Worm (Caenorhabditis elegans): ENCODE results near the gene hda-1.
A peak's percentile ranks its signal among the peaks of the same experiment; 100 is the strongest.

The hda-1 gene

DNA sequence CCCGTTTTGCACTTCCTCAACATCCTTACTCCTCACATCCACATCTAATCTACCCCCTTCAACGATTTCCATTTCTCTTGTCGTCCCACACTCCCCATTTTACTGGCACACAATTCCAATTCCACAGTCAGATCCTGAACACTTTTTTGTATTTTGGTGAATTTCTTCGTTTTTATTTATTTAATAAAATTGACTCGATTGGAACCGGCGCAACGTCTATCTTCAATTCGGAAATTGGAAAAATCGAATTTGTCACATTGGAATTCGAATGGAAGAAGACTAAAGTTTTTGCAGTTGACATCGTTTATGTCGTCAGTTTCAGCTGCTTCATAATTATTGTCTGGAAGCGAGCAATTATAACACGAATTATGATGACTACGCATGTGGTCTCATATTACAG, 2.0 kb downstream of the hda-1 start (continued):
- TF ChIP-seq ekl-4 (GFP tag; IDR thresholded peaks at IDR 0.05): no peak

DNA sequence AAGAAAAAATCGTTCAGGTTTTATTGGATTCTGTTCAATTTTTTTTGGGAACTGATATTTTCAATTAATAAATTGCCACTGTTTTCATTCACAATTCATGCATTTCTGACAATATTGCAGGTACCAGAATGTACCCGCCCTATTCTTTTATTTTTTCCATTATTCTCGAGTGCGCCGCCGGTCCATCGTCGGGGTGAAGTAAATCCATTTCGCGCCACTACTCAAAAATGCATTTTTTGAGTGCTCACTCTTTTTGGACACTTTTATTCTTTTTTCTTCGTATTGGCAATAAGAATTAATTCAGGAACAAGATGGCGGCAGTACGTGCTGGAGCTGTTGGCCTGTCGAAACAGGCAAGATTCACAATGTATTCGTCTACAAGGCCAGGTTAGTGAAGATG, 5.6 kb downstream of the hda-1 start, which contains the start of gene kcnl-4:
kcnl-4 (plus strand) TSS at position 301 of the 400 bp plus-strand sequence.
- TF ChIP-seq madf-10 (tag; optimal IDR thresholded peaks at IDR 0.05) (no peak), D2030.7 (GFP tag; IDR thresholded peaks at IDR 0.05) (no peak), F52B5.7 (tag; optimal IDR thresholded peaks at IDR 0.05) (no peak), chd-7 (tag; optimal IDR thresholded peaks at IDR 0.05) (no peak), Y79H2A.3 (GFP tag; conservative IDR thresholded peaks at IDR 0.05) (no peak), mcd-1 (GFP tag; IDR thresholded peaks at IDR 0.05) (no peak), F49E8.2 (tag; optimal IDR thresholded peaks at IDR 0.05; ENCODE audit: insufficient read depth) (no peak), ets-4 (GFP tag; optimal IDR thresholded peaks at IDR 0.05) (no peak), Y53F4B.3 (GFP tag; IDR thresholded peaks at IDR 0.05) (no peak), B0035.1 (tag; optimal IDR thresholded peaks at IDR 0.05) (no peak)

DNA sequence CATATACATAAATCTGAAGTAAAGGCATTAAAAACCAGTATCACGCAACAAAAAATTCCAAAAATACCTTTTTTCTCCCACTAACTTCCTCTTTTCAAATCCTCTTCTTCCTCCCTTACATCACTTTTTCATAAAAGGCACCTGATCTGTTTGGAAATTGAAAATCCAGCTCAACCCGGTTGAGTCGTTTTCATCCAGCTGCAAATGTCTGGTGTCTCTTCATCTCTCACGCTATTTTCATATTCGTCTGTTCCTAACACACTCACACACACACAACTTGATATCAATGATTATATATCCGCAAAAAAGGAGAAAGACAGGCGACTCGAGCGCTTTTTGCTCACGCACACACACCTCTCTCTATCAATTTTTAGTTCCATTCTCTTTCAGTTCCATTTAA, 7.2 kb downstream of the hda-1 start:
- TF ChIP-seq hlh-12 (tag; optimal IDR thresholded peaks at IDR 0.05): no peak
- TF ChIP-seq cebp-2 (GFP tag; IDR thresholded peaks at IDR 0.05): no peak
- 0 out of 2 replicates have a peak, but pooled peaks have one; percentile 24 for TF ChIP-seq hmg-1.2 (GFP tag; IDR thresholded peaks at IDR 0.05)
- no peak for TF ChIP-seq ccch-3 (GFP tag; optimal IDR thresholded peaks at IDR 0.05)
- TF ChIP-seq snpc-3.4 (tag; optimal IDR thresholded peaks at IDR 0.05): no peak
- TF ChIP-seq tlf-1 (GFP tag; optimal IDR thresholded peaks at IDR 0.05): no peak
- no peak for TF ChIP-seq F23B12.7 (tag; optimal IDR thresholded peaks at IDR 0.05; ENCODE audit: insufficient read depth)

DNA sequence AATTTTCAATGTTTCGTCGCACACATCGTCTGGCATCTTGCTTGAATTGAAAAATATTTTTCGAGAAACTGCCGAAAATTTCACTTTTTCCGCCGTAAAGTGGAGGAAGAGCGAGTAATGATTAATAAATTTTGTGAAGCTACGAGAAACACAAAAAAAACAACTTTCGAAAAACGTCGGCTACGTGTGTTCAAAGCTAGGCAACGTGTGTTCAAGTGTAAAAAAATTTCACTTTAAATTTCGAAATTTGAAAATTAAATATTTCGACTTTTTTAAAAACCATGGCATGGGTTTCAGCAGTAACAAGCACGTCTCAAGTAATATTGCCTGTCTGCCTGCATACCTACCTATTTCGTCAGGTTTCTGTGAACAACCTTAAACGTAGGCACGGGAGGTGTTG, 11.1 kb downstream of the hda-1 start, which contains the start of gene tag-191:
tag-191 (minus strand) TSS at position 101 of the 400 bp plus-strand sequence.
- no peak for TF ChIP-seq ceh-40 (GFP tag; IDR thresholded peaks at IDR 0.05)
- TF ChIP-seq ztf-28 (GFP tag; IDR thresholded peaks at IDR 0.05): no peak
- TF ChIP-seq nfya-2 (GFP tag; IDR thresholded peaks at IDR 0.05): no peak
- no peak for TF ChIP-seq lin-35 (GFP tag; optimal IDR thresholded peaks at IDR 0.05)
- TF ChIP-seq ztf-26 (tag; optimal IDR thresholded peaks at IDR 0.05): no peak
- TF ChIP-seq somi-1 (GFP tag; optimal IDR thresholded peaks at IDR 0.05): no peak
- no peak for TF ChIP-seq nhr-80 (tag; optimal IDR thresholded peaks at IDR 0.05)
- no peak for TF ChIP-seq ceh-27 (GFP tag; optimal IDR thresholded peaks at IDR 0.05)
- TF ChIP-seq gei-17 (GFP tag; optimal IDR thresholded peaks at IDR 0.05): no peak
- no peak for TF ChIP-seq dox-1 (GFP tag; IDR thresholded peaks at IDR 0.05)
- TF ChIP-seq tbx-9 (tag; optimal IDR thresholded peaks at IDR 0.05; ENCODE audit: borderline replicate concordance): no peak
- TF ChIP-seq B0019.2 (GFP tag; conservative IDR thresholded peaks at IDR 0.05): no peak
- TF ChIP-seq unc-62 (GFP tag; optimal IDR thresholded peaks at IDR 0.05): no peak
- no peak for TF ChIP-seq egl-18 (GFP tag; IDR thresholded peaks at IDR 0.05)
- TF ChIP-seq D2030.7 (GFP tag; IDR thresholded peaks at IDR 0.05): no peak
- TF ChIP-seq aptf-2 (GFP tag; conservative IDR thresholded peaks at IDR 0.05): no peak

DNA sequence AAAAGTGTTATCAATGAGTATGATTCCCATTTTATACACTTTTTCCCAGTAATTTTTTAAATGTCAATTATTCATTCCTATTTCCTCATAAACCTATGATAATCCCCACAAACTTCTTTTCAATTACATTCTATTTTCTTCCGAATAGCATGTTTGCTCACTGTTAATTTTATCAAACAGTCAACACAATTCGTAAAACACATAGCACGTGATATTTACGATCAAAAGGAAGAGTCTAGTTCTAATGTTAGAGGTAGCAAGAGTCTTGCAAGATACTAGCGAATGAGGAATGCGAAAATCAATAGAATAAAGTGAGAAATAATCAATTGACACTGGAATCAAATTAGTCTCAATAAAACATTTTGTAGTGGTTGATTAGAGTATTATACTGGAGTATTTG, 14.2 kb downstream of the hda-1 start:
- TF ChIP-seq rec-8 (tag; optimal IDR thresholded peaks at IDR 0.05) (no peak), lag-1 (GFP tag; IDR thresholded peaks at IDR 0.05) (no peak), ama-1 (optimal IDR thresholded peaks at IDR 0.05) (no peak), ama-1 (GFP tag; optimal IDR thresholded peaks at IDR 0.05) (no peak), hsf-1 (GFP tag; IDR thresholded peaks at IDR 0.05) (no peak), F33H1.4 (GFP tag; IDR thresholded peaks at IDR 0.05) (no peak), snpc-1.3 (tag; optimal IDR thresholded peaks at IDR 0.05; ENCODE audit: insufficient read depth) (no peak), ztf-28 (GFP tag; IDR thresholded peaks at IDR 0.05) (no peak)

Data from whole organism, young adult.